Worm (Caenorhabditis elegans): ENCODE results near the gene drd-5.

- TF ChIP-seq ama-1 (optimal IDR thresholded peaks at IDR 0.05) (no peak), lsy-2 (tag; optimal IDR thresholded peaks at IDR 0.05) (no peak)
Measured at ce11 chrX:8308491-8308890, 37.7 kb downstream of the drd-5 start.

Data from whole organism, L4 larva.